Fruit fly (Drosophila melanogaster): ENCODE data around the gene MFS3.

MFS3 gene

dm6 chr2L:1123078-1123818, 19.8 kb upstream of the MFS3 start (continued):
- no peak for TF ChIP-seq CG3995 (GFP tag; optimal IDR thresholded peaks at IDR 0.05)
- TF ChIP-seq CG12104 (GFP tag; optimal IDR thresholded peaks at IDR 0.05), result no peak
- TF ChIP-seq Xbp1 (GFP tag; optimal IDR thresholded peaks at IDR 0.05), result no peak
- TF ChIP-seq YL-1 (GFP tag; optimal IDR thresholded peaks at IDR 0.05), result peak; percentile 5
- no peak for TF ChIP-seq ttk (GFP tag; IDR thresholded peaks at IDR 0.05)
- TF ChIP-seq CG8089 (GFP tag; optimal IDR thresholded peaks at IDR 0.05), result no peak
- TF ChIP-seq CG12236 (GFP tag; optimal IDR thresholded peaks at IDR 0.05), result no peak
- TF ChIP-seq CG11723 (GFP tag; optimal IDR thresholded peaks at IDR 0.05), result peak; percentile 28
- TF ChIP-seq ssp (GFP tag; IDR thresholded peaks at IDR 0.05), result no peak
- TF ChIP-seq zfh2 (GFP tag; optimal IDR thresholded peaks at IDR 0.05), result no peak
- TF ChIP-seq CG14965 (GFP tag; optimal IDR thresholded peaks at IDR 0.05; ENCODE audit: borderline replicate concordance), result no peak
- TF ChIP-seq dimm (GFP tag; IDR thresholded peaks at IDR 0.05), result no peak
- TF ChIP-seq CG17829 (tag; optimal IDR thresholded peaks at IDR 0.05), result peak; percentile 14
- TF ChIP-seq Asciz (GFP tag; optimal IDR thresholded peaks at IDR 0.05), result peak; percentile 75
- no peak for TF ChIP-seq pho (GFP tag; optimal IDR thresholded peaks at IDR 0.05)
- no peak for TF ChIP-seq Awh (GFP tag; IDR thresholded peaks at IDR 0.05)
- TF ChIP-seq h (optimal IDR thresholded peaks at IDR 0.05), result no peak
- TF ChIP-seq fru (optimal IDR thresholded peaks at IDR 0.05), result no peak
- TF ChIP-seq sug (tag; optimal IDR thresholded peaks at IDR 0.05), result no peak
- peak; percentile 51 for TF ChIP-seq grn (GFP tag; optimal IDR thresholded peaks at IDR 0.05)
- TF ChIP-seq Hr39 (optimal IDR thresholded peaks at IDR 0.05), result no peak
- no peak for TF ChIP-seq B-H1 (GFP tag; IDR thresholded peaks at IDR 0.05)
- no peak for TF ChIP-seq yki (optimal IDR thresholded peaks at IDR 0.05)
- TF ChIP-seq lmd (GFP tag; IDR thresholded peaks at IDR 0.05), result no peak
- TF ChIP-seq Hr51 (GFP tag; optimal IDR thresholded peaks at IDR 0.05), result no peak
- no peak for TF ChIP-seq CG18599 (GFP tag; optimal IDR thresholded peaks at IDR 0.05)
- no peak for TF ChIP-seq CG16815 (GFP tag; optimal IDR thresholded peaks at IDR 0.05)
- TF ChIP-seq CG12744 (GFP tag; optimal IDR thresholded peaks at IDR 0.05), result no peak
- TF ChIP-seq hb (GFP tag; IDR thresholded peaks at IDR 0.05; ENCODE audit: partially characterized antibody), result no peak
- TF ChIP-seq CG1529 (GFP tag; optimal IDR thresholded peaks at IDR 0.05), result peak; percentile 64
- no peak for TF ChIP-seq Atf-2 (GFP tag; optimal IDR thresholded peaks at IDR 0.05)
- no peak for TF ChIP-seq CG12155 (GFP tag; optimal IDR thresholded peaks at IDR 0.05)
- peak; percentile 83 for TF ChIP-seq CG15696 (tag; optimal IDR thresholded peaks at IDR 0.05)
- no peak for TF ChIP-seq Tbp (GFP tag; optimal IDR thresholded peaks at IDR 0.05)
- TF ChIP-seq CG11247 (GFP tag; IDR thresholded peaks at IDR 0.05), result no peak
- no peak for TF ChIP-seq tin (GFP tag; optimal IDR thresholded peaks at IDR 0.05)
- no peak for TF ChIP-seq CG6272 (GFP tag; IDR thresholded peaks at IDR 0.05)
- no peak for TF ChIP-seq CG42726 (GFP tag; IDR thresholded peaks at IDR 0.05; ENCODE audit: partially characterized antibody)
- TF ChIP-seq chinmo (GFP tag; IDR thresholded peaks at IDR 0.05; ENCODE audit: partially characterized antibody), result no peak
- no peak for TF ChIP-seq bowl (GFP tag; IDR thresholded peaks at IDR 0.05)
- TF ChIP-seq CG32772 (GFP tag; IDR thresholded peaks at IDR 0.05), result no peak
- TF ChIP-seq CG4282 (GFP tag; optimal IDR thresholded peaks at IDR 0.05), result no peak
- no peak for TF ChIP-seq ftz-f1 (GFP tag; optimal IDR thresholded peaks at IDR 0.05)
- TF ChIP-seq ro (GFP tag; IDR thresholded peaks at IDR 0.05), result no peak
- TF ChIP-seq nerfin-2 (GFP tag; IDR thresholded peaks at IDR 0.05; ENCODE audit: partially characterized antibody), result no peak
- TF ChIP-seq GATAe (GFP tag; conservative IDR thresholded peaks at IDR 0.05), result no peak
- no peak for TF ChIP-seq CG16863 (GFP tag; optimal IDR thresholded peaks at IDR 0.05)
- no peak for TF ChIP-seq sens-2 (GFP tag; IDR thresholded peaks at IDR 0.05)
- TF ChIP-seq usp (GFP tag; optimal IDR thresholded peaks at IDR 0.05), result no peak
- TF ChIP-seq dati (GFP tag; IDR thresholded peaks at IDR 0.05), result no peak
- no peak for TF ChIP-seq Opbp (GFP tag; IDR thresholded peaks at IDR 0.05; ENCODE audit: partially characterized antibody)
- no peak for TF ChIP-seq inv (GFP tag; IDR thresholded peaks at IDR 0.05; ENCODE audit: partially characterized antibody)
- no peak for TF ChIP-seq gro (GFP tag; optimal IDR thresholded peaks at IDR 0.05)
